Worm (Caenorhabditis elegans): ENCODE results near the gene Y14H12B.1.

Gene Y14H12B.1

ce11 chrII:3960276-3960675 is 26.0 kb downstream of the Y14H12B.1 start:
- TF ChIP-seq ces-1 (GFP tag; optimal IDR thresholded peaks at IDR 0.05) (peak; percentile 78), cnd-1 (tag; optimal IDR thresholded peaks at IDR 0.05) (no peak)

- TF ChIP-seq nhr-28 (tag; optimal IDR thresholded peaks at IDR 0.05) (no peak), ceh-39 (tag; optimal IDR thresholded peaks at IDR 0.05) (no peak), ces-1 (GFP tag; optimal IDR thresholded peaks at IDR 0.05) (peak; percentile 41), bed-3 (GFP tag; optimal IDR thresholded peaks at IDR 0.05) (no peak), ham-2 (GFP tag; optimal IDR thresholded peaks at IDR 0.05) (no peak)
Observed at ce11 chrII:3961256-3961655, 27.0 kb downstream of the Y14H12B.1 start.

ce11 chrII:3964302-3964885 is 30.1 kb downstream of the Y14H12B.1 start:
- TF ChIP-seq zip-8 (tag; optimal IDR thresholded peaks at IDR 0.05): no peak
- no peak for TF ChIP-seq snpc-4 (tag; optimal IDR thresholded peaks at IDR 0.05)
- no peak for TF ChIP-seq mep-1 (tag; optimal IDR thresholded peaks at IDR 0.05)

ce11 chrII:3965665-3966416 is 31.6 kb downstream of the Y14H12B.1 start:
- no peak for TF ChIP-seq nhr-2 (tag; optimal IDR thresholded peaks at IDR 0.05)
- no peak for TF ChIP-seq zip-8 (tag; optimal IDR thresholded peaks at IDR 0.05)
- no peak for TF ChIP-seq lin-32 (GFP tag; optimal IDR thresholded peaks at IDR 0.05)
- TF ChIP-seq mab-5 (tag; optimal IDR thresholded peaks at IDR 0.05): no peak
- TF ChIP-seq nhr-28 (tag; optimal IDR thresholded peaks at IDR 0.05): no peak

ce11 chrII:3967061-3967460 is 32.8 kb downstream of the Y14H12B.1 start:
- no peak for TF ChIP-seq nhr-2 (tag; optimal IDR thresholded peaks at IDR 0.05)
- no peak for TF ChIP-seq drap-1 (GFP tag; optimal IDR thresholded peaks at IDR 0.05)
- no peak for TF ChIP-seq flh-1 (GFP tag; optimal IDR thresholded peaks at IDR 0.05)
- TF ChIP-seq tbx-8 (GFP tag; optimal IDR thresholded peaks at IDR 0.05): no peak
- no peak for TF ChIP-seq nhr-28 (tag; optimal IDR thresholded peaks at IDR 0.05)
- no peak for TF ChIP-seq bed-3 (GFP tag; optimal IDR thresholded peaks at IDR 0.05)
- TF ChIP-seq ham-2 (GFP tag; optimal IDR thresholded peaks at IDR 0.05): no peak
- no peak for TF ChIP-seq blmp-1 (tag; optimal IDR thresholded peaks at IDR 0.05)
- no peak for TF ChIP-seq M03D4.4 (tag; optimal IDR thresholded peaks at IDR 0.05)
- no peak for TF ChIP-seq sptf-1 (tag; optimal IDR thresholded peaks at IDR 0.05)
- TF ChIP-seq lin-32 (GFP tag; optimal IDR thresholded peaks at IDR 0.05): no peak
- no peak for TF ChIP-seq unc-39 (tag; optimal IDR thresholded peaks at IDR 0.05)
- no peak for TF ChIP-seq ceh-43 (GFP tag; optimal IDR thresholded peaks at IDR 0.05)
- TF ChIP-seq ztf-11 (tag; optimal IDR thresholded peaks at IDR 0.05): no peak
- TF ChIP-seq unc-120 (tag; optimal IDR thresholded peaks at IDR 0.05; ENCODE audit: poor library complexity, severe bottlenecking): no peak
- no peak for TF ChIP-seq ces-1 (GFP tag; optimal IDR thresholded peaks at IDR 0.05)
- no peak for TF ChIP-seq sem-2 (GFP tag; optimal IDR thresholded peaks at IDR 0.05)

ce11 chrII:3968070-3968469 is 33.8 kb downstream of the Y14H12B.1 start:
- TF ChIP-seq lin-13 (tag; optimal IDR thresholded peaks at IDR 0.05): no peak
- TF ChIP-seq zip-8 (tag; optimal IDR thresholded peaks at IDR 0.05): no peak
- TF ChIP-seq unc-120 (tag; optimal IDR thresholded peaks at IDR 0.05; ENCODE audit: poor library complexity, severe bottlenecking): no peak
- no peak for TF ChIP-seq ceh-83 (GFP tag; optimal IDR thresholded peaks at IDR 0.05)
- no peak for TF ChIP-seq pha-4 (tag; optimal IDR thresholded peaks at IDR 0.05)
- no peak for TF ChIP-seq hlh-1 (tag; optimal IDR thresholded peaks at IDR 0.05)
- no peak for TF ChIP-seq unc-39 (tag; optimal IDR thresholded peaks at IDR 0.05)

ce11 chrII:3968808-3969207 is 34.6 kb downstream of the Y14H12B.1 start:
- no peak for TF ChIP-seq hlh-1 (tag; optimal IDR thresholded peaks at IDR 0.05)
- no peak for TF ChIP-seq ceh-43 (GFP tag; optimal IDR thresholded peaks at IDR 0.05)
- no peak for TF ChIP-seq lin-32 (GFP tag; optimal IDR thresholded peaks at IDR 0.05)
- no peak for TF ChIP-seq sptf-1 (tag; optimal IDR thresholded peaks at IDR 0.05)
- TF ChIP-seq mab-5 (tag; optimal IDR thresholded peaks at IDR 0.05): no peak
- no peak for TF ChIP-seq zip-8 (tag; optimal IDR thresholded peaks at IDR 0.05)
- TF ChIP-seq ztf-11 (tag; optimal IDR thresholded peaks at IDR 0.05): no peak
- TF ChIP-seq unc-62 (GFP tag; optimal IDR thresholded peaks at IDR 0.05): no peak
- TF ChIP-seq unc-39 (tag; optimal IDR thresholded peaks at IDR 0.05): no peak
- TF ChIP-seq flh-1 (GFP tag; optimal IDR thresholded peaks at IDR 0.05): no peak
- no peak for TF ChIP-seq nhr-12 (tag; optimal IDR thresholded peaks at IDR 0.05)
- TF ChIP-seq elt-1 (tag; optimal IDR thresholded peaks at IDR 0.05; ENCODE audit: borderline replicate concordance, insufficient read depth): no peak
- no peak for TF ChIP-seq tbx-8 (GFP tag; optimal IDR thresholded peaks at IDR 0.05)
